Fruit fly (Drosophila melanogaster): ENCODE measurements around the gene tsg.

The tsg gene

dm6 chrX:11993279-11993678, 4.5 kb upstream of the tsg start:
- TF ChIP-seq Sry-δ (GFP tag; optimal IDR thresholded peaks at IDR 0.05) (peak; percentile 33), CG1792 (GFP tag; optimal IDR thresholded peaks at IDR 0.05) (no peak), fu2 (GFP tag; optimal IDR thresholded peaks at IDR 0.05) (no peak), gce (GFP tag; IDR thresholded peaks at IDR 0.05) (no peak), CG2116 (GFP tag; optimal IDR thresholded peaks at IDR 0.05) (peak; percentile 68), Ets97D (GFP tag; optimal IDR thresholded peaks at IDR 0.05) (peak; percentile 64), CG2129 (GFP tag; IDR thresholded peaks at IDR 0.05; ENCODE audit: partially characterized antibody) (peak; percentile 13; the same call in 1 of the 2 replicates), BEAF-32 (GFP tag; optimal IDR thresholded peaks at IDR 0.05) (peak; percentile 25), CG7987 (GFP tag; optimal IDR thresholded peaks at IDR 0.05) (no peak), CG15514 (GFP tag; optimal IDR thresholded peaks at IDR 0.05) (peak; percentile 67), ranshi (GFP tag; IDR thresholded peaks at IDR 0.05) (no peak), stwl (tag; optimal IDR thresholded peaks at IDR 0.05) (peak; percentile 95), Myb (GFP tag; optimal IDR thresholded peaks at IDR 0.05) (no peak), Med (GFP tag) (peak; percentile 0), phol (tag; optimal IDR thresholded peaks at IDR 0.05) (peak; percentile 14), CG14710 (tag; optimal IDR thresholded peaks at IDR 0.05) (no peak)

DNA sequence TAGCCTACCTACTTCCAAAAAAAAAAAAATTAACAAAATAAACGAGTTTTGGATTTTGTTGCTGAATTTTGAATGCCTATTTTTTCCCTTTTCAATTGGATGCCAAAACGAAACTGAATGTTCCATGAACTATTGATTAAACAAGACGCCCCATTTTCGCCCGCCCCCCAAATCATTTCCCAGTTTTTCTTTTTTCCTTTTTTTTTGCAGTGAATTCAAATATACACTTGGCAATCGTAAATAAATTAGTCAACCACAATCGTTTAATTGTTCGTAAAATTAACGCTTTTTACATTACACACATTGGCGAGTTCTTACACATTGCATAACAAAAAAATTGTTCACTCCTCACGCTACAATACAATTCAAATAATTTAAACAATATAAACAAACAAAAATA, 3.9 kb upstream of the tsg start, which contains the start of gene CG18130:
Gene CG18130 (minus strand): TSS at position 101 of the 400 bp plus-strand sequence.
- TF ChIP-seq btn (GFP tag; optimal IDR thresholded peaks at IDR 0.05) (no peak), z (GFP tag; IDR thresholded peaks at IDR 0.05) (no peak), CG4617 (GFP tag; optimal IDR thresholded peaks at IDR 0.05; ENCODE audit: borderline replicate concordance) (no peak), Asciz (GFP tag; optimal IDR thresholded peaks at IDR 0.05) (no peak), CG11695 (GFP tag; IDR thresholded peaks at IDR 0.05) (no peak), tx (GFP tag; optimal IDR thresholded peaks at IDR 0.05) (no peak), Kr (GFP tag; optimal IDR thresholded peaks at IDR 0.05) (no peak), Camta (GFP tag; optimal IDR thresholded peaks at IDR 0.05) (no peak), CG13287 (GFP tag; IDR thresholded peaks at IDR 0.05; ENCODE audit: partially characterized antibody) (no peak), wdn (GFP tag; IDR thresholded peaks at IDR 0.05) (no peak), ems (GFP tag; optimal IDR thresholded peaks at IDR 0.05) (no peak), CTCF (GFP tag; optimal IDR thresholded peaks at IDR 0.05) (no peak), CG31224 (GFP tag; IDR thresholded peaks at IDR 0.05) (no peak), gcm (GFP tag; optimal IDR thresholded peaks at IDR 0.05) (no peak), sob (GFP tag; IDR thresholded peaks at IDR 0.05) (no peak), Mrtf (GFP tag; IDR thresholded peaks at IDR 0.05) (no peak), CG4854 (GFP tag; optimal IDR thresholded peaks at IDR 0.05) (no peak), trh (GFP tag; optimal IDR thresholded peaks at IDR 0.05) (no peak)

dm6 chrX:11987664-11988063, 1.1 kb downstream of the tsg start, which contains the start of gene gd:
gd (minus strand) TSS chrX:11987764.
- no peak for TF ChIP-seq cwo (GFP tag; optimal IDR thresholded peaks at IDR 0.05)
- TF ChIP-seq trem (tag; optimal IDR thresholded peaks at IDR 0.05): no peak
- no peak for TF ChIP-seq dimm (GFP tag; IDR thresholded peaks at IDR 0.05)
- no peak for TF ChIP-seq B-H1 (GFP tag; IDR thresholded peaks at IDR 0.05)
- TF ChIP-seq nerfin-2 (GFP tag; IDR thresholded peaks at IDR 0.05; ENCODE audit: partially characterized antibody): no peak
- TF ChIP-seq CG1233 (GFP tag; optimal IDR thresholded peaks at IDR 0.05): no peak
- no peak for TF ChIP-seq CG6765 (GFP tag; optimal IDR thresholded peaks at IDR 0.05)
- no peak for TF ChIP-seq cas (GFP tag; IDR thresholded peaks at IDR 0.05)
- no peak for TF ChIP-seq tap (tag; optimal IDR thresholded peaks at IDR 0.05)
- TF ChIP-seq CG34376 (GFP tag; optimal IDR thresholded peaks at IDR 0.05): no peak
- TF ChIP-seq row (GFP tag; IDR thresholded peaks at IDR 0.05): no peak
